Fruit fly (Drosophila melanogaster) whole organism, prepupa: ENCODE data around the gene U2af50.

Source experiments
- Blimp-1 ChIP-seq: fragments of 200-800 bp; sonication (Bioruptor generic); optimal IDR thresholded peaks from 3 replicates; lab custom pipeline; 2017; ENCODE audit warnings: missing biosample characterization, missing genetic modification characterization, mild to moderate bottlenecking, moderate library complexity, missing genetic modification reagents
- CG10669 ChIP-seq: fragments of 200-800 bp; sonication (Bioruptor generic); optimal IDR thresholded peaks from 3 replicates; lab custom pipeline; 2018; ENCODE audit warnings: missing biosample characterization, mild to moderate bottlenecking, missing genetic modification characterization, moderate library complexity
- CG11294 ChIP-seq: fragments of 200-800 bp; sonication (Bioruptor generic); IDR thresholded peaks from 2 replicates; pipeline ENCODE4 v1.3.6; 2022; ENCODE audit warnings: missing biosample characterization, missing genetic modification characterization
- CG11762 ChIP-seq: fragments of 200-800 bp; sonication (Bioruptor generic); optimal IDR thresholded peaks from 3 replicates; lab custom pipeline; 2016; ENCODE audit warnings: missing biosample characterization, missing genetic modification characterization; ENCODE audit not compliant: insufficient read depth
- CG11902 ChIP-seq: fragments of 200-800 bp; sonication (Bioruptor generic); optimal IDR thresholded peaks from 3 replicates; lab custom pipeline; 2016; ENCODE audit warnings: missing biosample characterization, missing genetic modification characterization
- CG15336 ChIP-seq: fragments of 200-800 bp; sonication (Bioruptor generic); IDR thresholded peaks from 2 replicates; pipeline ENCODE4 v1.3.6; 2022; ENCODE audit warnings: missing biosample characterization, missing genetic modification characterization
- CG3032 ChIP-seq: fragments of 200-800 bp; optimal IDR thresholded peaks from 2 replicates; lab custom pipeline; 2019; ENCODE audit warnings: missing biosample characterization, mild to moderate bottlenecking, missing genetic modification characterization, moderate library complexity
- CG31627 ChIP-seq: fragments of 200-800 bp; sonication (Bioruptor generic); optimal IDR thresholded peaks from 3 replicates; lab custom pipeline; 2016; ENCODE audit warnings: missing biosample characterization, missing genetic modification characterization
- CG32006 ChIP-seq: fragments of 200-800 bp; sonication (Bioruptor generic); optimal IDR thresholded peaks from 3 replicates; lab custom pipeline; 2017; ENCODE audit warnings: missing biosample characterization, mild to moderate bottlenecking, missing genetic modification characterization
- CG34406 ChIP-seq: fragments of 200-800 bp; sonication (Bioruptor generic); optimal IDR thresholded peaks from 3 replicates; lab custom pipeline; 2016; ENCODE audit warnings: missing biosample characterization, missing genetic modification characterization
- CG4318 ChIP-seq: fragments of 200-800 bp; sonication (Bioruptor generic); optimal IDR thresholded peaks from 3 replicates; lab custom pipeline; 2017; ENCODE audit warnings: missing biosample characterization, mild to moderate bottlenecking, missing genetic modification characterization
- CG6163 ChIP-seq: fragments of 200-800 bp; sonication (Bioruptor generic); IDR thresholded peaks from 3 replicates; pipeline ENCODE4 v1.3.6; 2022; ENCODE audit warnings: missing biosample characterization, missing genetic modification characterization
- CG6276 ChIP-seq: fragments of 200-800 bp; sonication (Bioruptor generic); optimal IDR thresholded peaks from 2 replicates; lab custom pipeline; 2017; ENCODE audit warnings: missing biosample characterization, mild to moderate bottlenecking, missing genetic modification characterization
- CG6792 ChIP-seq: fragments of 200-800 bp; sonication (Bioruptor generic); optimal IDR thresholded peaks from 3 replicates; lab custom pipeline; 2016; ENCODE audit warnings: missing biosample characterization, missing genetic modification characterization
- CG6808 ChIP-seq: fragments of 200-800 bp; sonication (Bioruptor generic); optimal IDR thresholded peaks from 3 replicates; lab custom pipeline; 2017; ENCODE audit warnings: missing biosample characterization, missing genetic modification characterization, mild to moderate bottlenecking, moderate library complexity, missing genetic modification reagents
- CG6854 ChIP-seq: fragments of 200-800 bp; sonication (Bioruptor generic); optimal IDR thresholded peaks from 2 replicates; lab custom pipeline; 2017; ENCODE audit warnings: missing biosample characterization, mild to moderate bottlenecking, missing genetic modification characterization
- CG8119 ChIP-seq: fragments of 200-800 bp; sonication (Bioruptor generic); IDR thresholded peaks from 3 replicates; pipeline ENCODE4 v1.3.6; 2022; ENCODE audit warnings: missing biosample characterization, missing genetic modification characterization
- CG8319 ChIP-seq: fragments of 200-800 bp; sonication (Bioruptor generic); optimal IDR thresholded peaks from 3 replicates; lab custom pipeline; 2016; ENCODE audit warnings: missing biosample characterization, missing genetic modification characterization
- CG8632 ChIP-seq: fragments of 200-800 bp; sonication (Bioruptor generic); optimal IDR thresholded peaks from 3 replicates; lab custom pipeline; 2016; ENCODE audit warnings: missing biosample characterization, missing genetic modification characterization
- CG9139 ChIP-seq: fragments of 200-800 bp; sonication (Bioruptor generic); optimal IDR thresholded peaks from 3 replicates; lab custom pipeline; 2017; ENCODE audit warnings: missing biosample characterization, mild to moderate bottlenecking, missing genetic modification characterization
- Eip75B ChIP-seq: fragments of 200-800 bp; sonication (Bioruptor generic); optimal IDR thresholded peaks from 3 replicates; lab custom pipeline; 2016; ENCODE audit warnings: missing biosample characterization, missing genetic modification characterization
- Eip78C ChIP-seq: fragments of 200-800 bp; sonication (Bioruptor generic); peaks from one replicate; lab custom pipeline; 2016; ENCODE audit warnings: missing biosample characterization, missing genetic modification characterization
- Eip93F ChIP-seq: fragments of 200-800 bp; sonication (Bioruptor generic); optimal IDR thresholded peaks from 2 replicates; lab custom pipeline; 2016; ENCODE audit warnings: missing biosample characterization, mild to moderate bottlenecking, missing genetic modification characterization
- Ets96B ChIP-seq: fragments of 200-800 bp; optimal IDR thresholded peaks from 2 replicates; lab custom pipeline; 2019; ENCODE audit warnings: missing biosample characterization, mild to moderate bottlenecking, missing genetic modification characterization, moderate library complexity
- Hr38 ChIP-seq: sonication (Bioruptor generic); optimal IDR thresholded peaks from 2 replicates; lab custom pipeline; 2016; ENCODE audit warnings: missing biosample characterization, missing genetic modification characterization
- Hr39 ChIP-seq: fragments of 200-800 bp; sonication (Bioruptor generic); optimal IDR thresholded peaks from 2 replicates; lab custom pipeline; 2016; ENCODE audit warnings: missing biosample characterization, missing genetic modification characterization
- Hr4 ChIP-seq: fragments of 200-800 bp; sonication (Bioruptor generic); optimal IDR thresholded peaks from 3 replicates; lab custom pipeline; 2016; ENCODE audit warnings: missing biosample characterization, missing genetic modification characterization
- Lpt ChIP-seq: fragments of 200-800 bp; sonication (Bioruptor generic); optimal IDR thresholded peaks from 3 replicates; lab custom pipeline; 2016; ENCODE audit warnings: missing biosample characterization, missing genetic modification characterization
- Met ChIP-seq: fragments of 200-800 bp; sonication (Bioruptor generic); optimal IDR thresholded peaks from 3 replicates; lab custom pipeline; 2016; ENCODE audit warnings: missing biosample characterization, missing genetic modification characterization
- OdsH ChIP-seq: fragments of 200-800 bp; sonication (Bioruptor generic); optimal IDR thresholded peaks from 3 replicates; lab custom pipeline; 2016; ENCODE audit warnings: missing biosample characterization, missing genetic modification characterization
- Smox ChIP-seq: fragments of 200-800 bp; sonication (Bioruptor generic); optimal IDR thresholded peaks from 3 replicates; lab custom pipeline; 2016; ENCODE audit warnings: missing biosample characterization, missing genetic modification characterization
- Sox14 ChIP-seq: fragments of 200-800 bp; sonication (Bioruptor generic); optimal IDR thresholded peaks from 3 replicates; lab custom pipeline; 2016; ENCODE audit warnings: missing biosample characterization, missing genetic modification characterization
- Sox15 ChIP-seq: fragments of 200-800 bp; sonication (Bioruptor generic); optimal IDR thresholded peaks from 3 replicates; lab custom pipeline; 2016; ENCODE audit warnings: missing biosample characterization, missing genetic modification characterization
- achi ChIP-seq: fragments of 200-800 bp; sonication (Bioruptor generic); optimal IDR thresholded peaks from 3 replicates; lab custom pipeline; 2016; ENCODE audit warnings: missing biosample characterization, missing genetic modification characterization
- acj6 ChIP-seq: fragments of 200-800 bp; sonication (Bioruptor generic); optimal IDR thresholded peaks from 3 replicates; lab custom pipeline; 2016; ENCODE audit warnings: missing biosample characterization, missing genetic modification characterization
- cyc ChIP-seq: fragments of 200-800 bp; sonication (Bioruptor generic); optimal IDR thresholded peaks from 3 replicates; lab custom pipeline; 2016; ENCODE audit warnings: missing biosample characterization, missing genetic modification characterization
- dsx ChIP-seq: fragments of 200-800 bp; optimal IDR thresholded peaks from 3 replicates; lab custom pipeline; 2019; ENCODE audit warnings: missing biosample characterization, mild to moderate bottlenecking, missing genetic modification characterization, moderate library complexity; ENCODE audit not compliant: poor library complexity, severe bottlenecking
- fd59A ChIP-seq: fragments of 200-800 bp; sonication (Bioruptor generic); optimal IDR thresholded peaks from 2 replicates; lab custom pipeline; 2017; ENCODE audit warnings: missing biosample characterization, mild to moderate bottlenecking, missing genetic modification characterization, missing genetic modification reagents
- fd85E ChIP-seq: fragments of 200-800 bp; sonication (Bioruptor generic); optimal IDR thresholded peaks from 3 replicates; lab custom pipeline; 2016; ENCODE audit warnings: missing biosample characterization, missing genetic modification characterization
- fkh ChIP-seq: fragments of 200-800 bp; sonication (Bioruptor generic); optimal IDR thresholded peaks from 3 replicates; lab custom pipeline; 2017; ENCODE audit warnings: missing biosample characterization, mild to moderate bottlenecking, missing genetic modification characterization, moderate library complexity
- lz ChIP-seq: fragments of 200-800 bp; sonication (Bioruptor generic); optimal IDR thresholded peaks from 3 replicates; lab custom pipeline; 2016; ENCODE audit warnings: missing biosample characterization, missing genetic modification characterization
- net ChIP-seq: fragments of 200-800 bp; sonication (Bioruptor generic); optimal IDR thresholded peaks from 3 replicates; lab custom pipeline; 2016; ENCODE audit warnings: missing biosample characterization, missing genetic modification characterization
- pdm3 ChIP-seq: fragments of 200-800 bp; sonication (Bioruptor generic); optimal IDR thresholded peaks from 3 replicates; lab custom pipeline; 2016; ENCODE audit warnings: missing biosample characterization, missing genetic modification characterization
- spab ChIP-seq: fragments of 200-800 bp; sonication (Bioruptor generic); optimal IDR thresholded peaks from 2 replicates; lab custom pipeline; 2017; ENCODE audit warnings: missing biosample characterization, mild to moderate bottlenecking, missing genetic modification characterization, missing genetic modification reagents
- ss ChIP-seq, 2 experiments: fragments of 200-800 bp; sonication (Bioruptor generic); optimal IDR thresholded peaks; 2 replicates in 1 of 2; 3 replicates in 1 of 2; lab custom pipeline; 2017 to 2018; ENCODE audit warnings: mild to moderate bottlenecking in 2 of 2, missing biosample characterization in 2 of 2, missing genetic modification characterization in 2 of 2, moderate library complexity in 1 of 2
- svp ChIP-seq: fragments of 200-800 bp; sonication (Bioruptor generic); peaks from one replicate; lab custom pipeline; 2016; ENCODE audit warnings: missing biosample characterization, missing genetic modification characterization
- topi ChIP-seq: fragments of 200-800 bp; sonication (Bioruptor generic); optimal IDR thresholded peaks from 3 replicates; lab custom pipeline; 2016; ENCODE audit warnings: missing biosample characterization, missing genetic modification characterization
- vri ChIP-seq: fragments of 200-800 bp; sonication (Bioruptor generic); optimal IDR thresholded peaks from 3 replicates; lab custom pipeline; 2016; ENCODE audit warnings: missing biosample characterization, mild to moderate bottlenecking, missing genetic modification characterization

U2af50 gene

DNA sequence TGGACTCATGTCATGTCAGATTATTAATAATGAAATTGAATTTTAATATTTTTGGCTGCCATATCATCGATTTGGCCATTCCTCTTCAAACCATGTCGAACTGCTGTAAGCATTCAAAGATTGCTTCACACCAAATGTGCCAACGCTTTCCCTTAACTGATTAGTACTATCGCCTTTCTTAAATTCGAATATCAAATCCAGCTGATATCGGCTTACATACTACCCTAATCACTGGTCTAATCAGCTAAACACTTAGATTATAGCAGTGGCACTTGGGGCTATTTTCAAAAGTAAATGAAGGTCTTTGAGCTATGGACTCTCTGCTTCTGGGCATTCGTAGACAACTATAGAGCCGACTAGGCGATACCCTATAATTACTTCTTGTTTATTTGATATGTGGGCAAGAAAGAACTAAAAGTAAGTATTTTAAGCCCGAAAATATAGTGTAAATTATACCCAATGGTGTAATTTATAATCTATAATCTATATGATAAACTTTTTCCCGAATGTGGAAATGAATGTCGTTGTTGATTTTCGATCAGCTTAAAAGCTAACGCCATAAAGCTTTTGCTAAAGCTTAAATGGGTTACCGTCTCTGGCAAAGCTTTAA lies 45.1 kb upstream of the U2af50 start (continued):
- TF ChIP-seq CG6808 (GFP tag; lab: Kevin White, UChicago), result no peak
- peak; percentile 38 for TF ChIP-seq CG4318 (GFP tag; lab: Kevin White, UChicago)
- peak; percentile 92 for TF ChIP-seq Eip78C
- TF ChIP-seq CG15336, result peak; percentile 90
- TF ChIP-seq Ets96B (tag; lab: Kevin White, UChicago), result peak; percentile 63
- TF ChIP-seq Sox15, result peak; percentile 35
- TF ChIP-seq CG32006 (GFP tag; lab: Kevin White, UChicago), result peak; percentile 79
- peak; percentile 54 for TF ChIP-seq CG11762 (GFP tag; lab: Kevin White, UChicago)
- no peak for TF ChIP-seq lz
- TF ChIP-seq svp (GFP tag; lab: Kevin White, UChicago), result peak; percentile 86
- TF ChIP-seq CG6792 (GFP tag; lab: Kevin White, UChicago), result peak; percentile 68
- TF ChIP-seq CG6163, result peak; percentile 82
- TF ChIP-seq CG11294 (GFP tag; lab: Robert Waterston, UW), result peak; percentile 79
- no peak for TF ChIP-seq fkh
- TF ChIP-seq OdsH (GFP tag; lab: Kevin White, UChicago), result no peak
- no peak for TF ChIP-seq Smox (GFP tag; lab: Kevin White, UChicago)
- peak; percentile 73 for TF ChIP-seq net (GFP tag; lab: Kevin White, UChicago)
- no peak for TF ChIP-seq Hr39 (GFP tag; lab: Kevin White, UChicago)
- TF ChIP-seq Hr4 (GFP tag; lab: Kevin White, UChicago), result peak; percentile 83

DNA sequence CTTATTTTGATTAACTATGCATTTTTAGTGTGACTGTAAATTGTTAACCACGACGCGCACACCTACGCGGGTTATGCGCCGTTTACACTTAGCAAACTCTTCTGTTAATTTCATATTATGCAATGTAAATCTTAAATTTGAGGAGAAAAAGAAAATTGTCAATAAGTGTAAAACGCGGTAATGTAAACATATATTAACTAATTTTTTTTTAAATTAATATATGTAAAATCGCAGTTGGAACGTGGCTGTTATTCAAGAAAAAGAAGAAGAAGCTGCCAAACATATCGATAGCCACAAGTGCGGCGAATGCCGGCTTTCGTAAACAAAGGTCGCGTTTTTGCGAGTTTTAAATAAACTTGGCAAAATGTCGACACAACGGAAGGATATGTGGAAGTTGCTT lies 32.6 kb upstream of the U2af50 start, which contains the start of the genes TH1 and mei-41:
TH1 (minus strand) TSS at position 42 of the 400 bp plus-strand sequence.
mei-41 (plus strand) TSS at position 302 of the 400 bp plus-strand sequence.
- peak; percentile 84 for TF ChIP-seq CG8119
- TF ChIP-seq Lpt (GFP tag; lab: Kevin White, UChicago), result peak; percentile 58
- no peak for TF ChIP-seq dsx (GFP tag; lab: Kevin White, UChicago)
- no peak for TF ChIP-seq CG6854 (GFP tag; lab: Kevin White, UChicago)
- TF ChIP-seq ss (GFP tag; optimal IDR thresholded peaks at IDR 0.05; lab: Kevin White, UChicago), result no peak
- no peak for TF ChIP-seq Hr4 (GFP tag; lab: Kevin White, UChicago)
- TF ChIP-seq CG8632 (GFP tag; lab: Kevin White, UChicago), result peak; percentile 67
- TF ChIP-seq acj6 (GFP tag; lab: Kevin White, UChicago), result peak; percentile 80
- peak; percentile 16 for TF ChIP-seq CG11762 (GFP tag; lab: Kevin White, UChicago)
- no peak for TF ChIP-seq CG9139 (GFP tag; lab: Kevin White, UChicago)
- TF ChIP-seq achi (GFP tag; lab: Kevin White, UChicago), result no peak
- peak; percentile 70 for TF ChIP-seq CG11902 (GFP tag; lab: Kevin White, UChicago)
- no peak for TF ChIP-seq Eip75B (GFP tag; lab: Kevin White, UChicago)
- no peak for TF ChIP-seq CG10669 (GFP tag; lab: Kevin White, UChicago)
- no peak for TF ChIP-seq OdsH (GFP tag; lab: Kevin White, UChicago)
- TF ChIP-seq topi (GFP tag; lab: Kevin White, UChicago), result no peak
- TF ChIP-seq CG32006 (GFP tag; lab: Kevin White, UChicago), result peak; percentile 85
- no peak for TF ChIP-seq pdm3 (GFP tag; lab: Kevin White, UChicago)
- TF ChIP-seq cyc (GFP tag; lab: Kevin White, UChicago), result peak; percentile 70
- TF ChIP-seq Blimp-1 (GFP tag; lab: Kevin White, UChicago), result no peak
- no peak for TF ChIP-seq Hr38
- TF ChIP-seq CG4318 (GFP tag; lab: Kevin White, UChicago), result peak; percentile 74
- no peak for TF ChIP-seq CG8319 (GFP tag; lab: Kevin White, UChicago)
- peak; percentile 81 for TF ChIP-seq lz
- TF ChIP-seq Eip93F, result peak; percentile 49
- TF ChIP-seq Sox14, result no peak
- TF ChIP-seq CG3032 (tag; lab: Kevin White, UChicago), result peak; percentile 90
- TF ChIP-seq vri (GFP tag; lab: Kevin White, UChicago), result no peak
- TF ChIP-seq fd59A (GFP tag; lab: Kevin White, UChicago), result peak; percentile 58
- TF ChIP-seq Sox15, result peak; percentile 75
- peak; percentile 74 for TF ChIP-seq CG31627
- TF ChIP-seq fd85E, result no peak
- TF ChIP-seq Met (GFP tag; lab: Kevin White, UChicago), result no peak
- TF ChIP-seq fkh, result no peak
- TF ChIP-seq CG34406 (GFP tag; lab: Kevin White, UChicago), result peak; percentile 75
- no peak for TF ChIP-seq CG6276 (GFP tag; lab: Kevin White, UChicago)
- no peak for TF ChIP-seq spab (GFP tag; lab: Kevin White, UChicago)
- TF ChIP-seq CG6792 (GFP tag; lab: Kevin White, UChicago), result no peak
- TF ChIP-seq Smox (GFP tag; lab: Kevin White, UChicago), result no peak
- peak; percentile 86 for TF ChIP-seq CG15336
